Worm (Caenorhabditis elegans) whole organism, L1 larva: ENCODE results near the gene sru-4.

Experiments
- hlh-17 ChIP-seq: fragments of 200-800 bp; sonication (Bioruptor generic); optimal IDR thresholded peaks from 2 replicates; lab custom pipeline; 2018; ENCODE audit warnings: missing genetic modification characterization, mild to moderate bottlenecking, missing compliant biosample characterization, moderate library complexity, borderline replicate concordance
- skn-1 ChIP-seq: fragments of 150-350 bp; optimal IDR thresholded peaks from 2 replicates; lab custom pipeline; 2014; ENCODE audit warnings: missing biosample characterization, missing genetic modification characterization
- vab-15 ChIP-seq: sonication (generic microtip); optimal IDR thresholded peaks from 2 replicates; lab custom pipeline; 2017; ENCODE audit warnings: missing genotype, mild to moderate bottlenecking, missing genetic modification characterization, missing compliant biosample characterization

- TF ChIP-seq vab-15 (tag; lab: Kevin White, UChicago): no peak
- TF ChIP-seq skn-1 (tag; lab: Kevin White, UChicago): no peak
- no peak for TF ChIP-seq hlh-17 (GFP tag; lab: Kevin White, UChicago)
Observed at ce11 chrIV:9500100-9500499, 1.9 kb downstream of the sru-4 start, which contains the start of gene ugt-21.
